Worm (Caenorhabditis elegans) whole organism, L4/young adult: ENCODE measurements around the gene ZK899.2.
"Not testable (repeated sequence)": the region's sequence is repeated elsewhere in the genome, so short reads cannot be mapped to it uniquely, and the experiment has no call there.

Source experiments
- W03F9.2 ChIP-seq: fragments of 150-350 bp; optimal IDR thresholded peaks from 2 replicates; lab custom pipeline; 2014; ENCODE audit warnings: missing biosample characterization, missing genetic modification characterization
- dao-5 ChIP-seq: sonication (generic microtip); optimal IDR thresholded peaks from 2 replicates; lab custom pipeline; 2016; ENCODE audit warnings: missing genotype, missing genetic modification characterization, moderate library complexity, missing compliant biosample characterization
- him-1 ChIP-seq: sonication (generic microtip); optimal IDR thresholded peaks from 2 replicates; lab custom pipeline; 2016; ENCODE audit warnings: missing genotype, missing genetic modification reagents, missing genetic modification characterization, missing compliant biosample characterization

ZK899.2 gene

DNA sequence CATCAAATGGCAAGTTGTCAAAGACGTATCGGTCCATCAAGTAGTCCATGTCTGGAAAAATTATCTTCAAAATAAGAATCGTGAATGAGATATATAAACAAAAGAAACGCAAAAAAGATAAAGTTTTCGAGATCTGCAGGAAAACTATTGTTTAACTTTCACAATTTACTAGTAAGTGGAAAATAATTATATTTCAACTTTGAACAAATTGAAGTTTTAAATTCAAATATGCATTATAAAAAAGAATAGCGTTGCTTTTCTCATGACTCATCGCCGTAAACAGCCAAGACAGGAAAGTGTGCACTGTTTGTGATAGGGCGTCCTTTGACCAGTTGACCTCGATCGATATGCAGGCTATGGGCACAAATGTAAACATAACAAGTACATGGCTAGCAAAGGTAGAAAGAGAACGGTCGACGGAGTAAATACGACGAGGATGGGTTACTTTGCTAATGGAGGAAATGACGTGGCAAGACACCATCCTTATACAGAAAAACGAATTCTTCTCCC is at the start of gene ZK899.2:
Gene ZK899.2 (minus strand): TSS at position 51 of the 510 bp plus-strand sequence.
- no peak for TF ChIP-seq W03F9.2 (tag; lab: Kevin White, UChicago)
- TF ChIP-seq him-1 = no peak
- TF ChIP-seq dao-5 = no peak

DNA sequence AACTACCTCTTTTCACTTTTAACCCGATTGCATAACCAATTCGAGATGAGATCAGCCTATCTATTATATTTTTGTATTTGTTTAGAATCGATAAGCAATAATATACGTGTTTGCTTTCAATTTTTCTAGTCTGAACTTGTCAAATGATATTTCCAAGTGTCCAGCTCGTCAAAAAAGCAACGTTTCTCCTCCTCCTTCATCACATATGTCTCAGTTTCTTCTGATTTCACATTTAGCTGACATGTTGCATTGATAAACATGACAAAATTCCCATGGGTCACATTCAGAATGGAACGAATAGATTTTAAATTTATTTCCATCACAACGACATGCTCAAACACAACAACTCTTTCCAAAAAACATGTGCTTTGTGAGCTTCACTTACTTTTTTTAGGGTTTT is 47.6 kb upstream of the ZK899.2 start:
- TF ChIP-seq him-1 (no peak), W03F9.2 (tag; lab: Kevin White, UChicago) (no peak), dao-5 (no peak)

DNA sequence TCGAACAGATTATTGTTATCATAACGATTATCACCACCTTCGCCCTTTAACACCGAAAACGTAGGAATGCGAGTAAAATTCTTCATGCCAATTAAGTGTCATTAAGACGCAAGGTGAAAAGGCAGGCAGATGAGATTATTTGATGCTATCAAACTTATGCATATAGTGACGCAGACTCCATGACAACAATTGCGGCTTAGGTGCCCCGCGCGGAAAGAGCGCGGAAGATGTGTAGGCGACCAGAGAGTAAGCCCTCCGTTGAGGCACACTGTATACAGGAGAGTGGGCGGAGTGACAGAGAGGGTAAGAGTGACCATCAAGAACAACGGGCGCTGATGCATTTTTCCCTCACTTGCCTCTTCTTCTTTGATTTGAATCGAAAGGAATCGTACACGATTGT is 42.9 kb upstream of the ZK899.2 start:
- TF ChIP-seq dao-5 = no peak
- no peak for TF ChIP-seq W03F9.2 (tag; lab: Kevin White, UChicago)
- TF ChIP-seq him-1 = no peak

DNA sequence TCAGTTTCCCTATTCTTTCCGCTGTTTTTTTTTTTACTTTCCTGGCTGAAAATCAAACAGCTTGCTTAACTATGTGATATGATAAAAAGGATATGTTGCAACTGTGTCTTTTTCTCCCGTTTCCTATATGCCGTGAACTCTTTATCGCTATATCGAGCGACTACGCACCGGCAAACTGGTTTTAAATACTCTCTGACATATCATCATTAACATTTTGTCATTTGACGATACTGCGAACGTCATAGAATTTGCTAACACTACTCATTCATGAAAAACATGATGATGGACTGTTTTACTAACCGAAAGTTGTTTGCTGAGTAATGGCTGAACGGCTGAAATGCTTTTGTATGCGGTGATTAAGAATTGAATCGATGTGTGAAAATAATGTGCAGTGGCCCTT is 39.6 kb upstream of the ZK899.2 start:
- TF ChIP-seq him-1 = no peak
- TF ChIP-seq W03F9.2 (tag; lab: Kevin White, UChicago) = no peak

DNA sequence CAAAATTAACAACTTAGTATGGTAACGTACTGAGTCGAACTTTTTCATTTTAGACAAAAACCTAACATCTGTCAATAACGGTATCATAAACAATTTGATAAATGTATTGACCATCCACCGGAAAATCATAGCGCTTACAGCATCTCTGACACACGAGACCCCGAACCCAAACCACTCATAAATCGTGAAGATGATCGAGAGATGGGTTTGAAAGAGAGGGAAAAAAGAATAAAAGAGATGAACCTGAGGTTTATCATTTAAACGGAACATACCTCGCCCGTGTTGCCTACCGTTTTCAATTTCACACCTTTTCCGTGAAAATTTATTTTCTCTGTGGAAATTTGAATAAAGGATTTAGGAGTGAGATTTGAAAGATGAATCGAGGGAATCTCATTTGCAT is 37.8 kb upstream of the ZK899.2 start:
- TF ChIP-seq dao-5 = no peak
- TF ChIP-seq W03F9.2 (tag; lab: Kevin White, UChicago) = no peak
- no peak for TF ChIP-seq him-1

DNA sequence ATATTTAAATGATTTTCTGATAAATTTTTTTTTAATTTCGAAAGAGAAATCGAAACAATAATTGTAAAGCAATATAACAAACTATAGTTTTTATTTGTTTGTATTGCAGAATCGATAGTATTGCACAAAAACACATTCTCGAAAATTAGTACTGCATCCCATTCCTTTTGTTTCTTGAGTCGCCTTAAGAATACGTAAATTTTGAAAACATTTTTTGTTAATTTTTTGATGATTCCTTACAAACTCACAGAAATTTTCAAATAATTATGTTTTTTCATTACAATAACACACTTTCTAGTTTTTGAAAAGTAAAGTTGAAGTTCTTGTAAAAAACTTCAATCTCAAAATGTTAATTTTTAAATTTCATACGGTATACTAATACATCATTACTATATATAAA is 34.4 kb upstream of the ZK899.2 start:
- no peak for TF ChIP-seq him-1
- no peak for TF ChIP-seq dao-5
- no peak for TF ChIP-seq W03F9.2 (tag; lab: Kevin White, UChicago)

DNA sequence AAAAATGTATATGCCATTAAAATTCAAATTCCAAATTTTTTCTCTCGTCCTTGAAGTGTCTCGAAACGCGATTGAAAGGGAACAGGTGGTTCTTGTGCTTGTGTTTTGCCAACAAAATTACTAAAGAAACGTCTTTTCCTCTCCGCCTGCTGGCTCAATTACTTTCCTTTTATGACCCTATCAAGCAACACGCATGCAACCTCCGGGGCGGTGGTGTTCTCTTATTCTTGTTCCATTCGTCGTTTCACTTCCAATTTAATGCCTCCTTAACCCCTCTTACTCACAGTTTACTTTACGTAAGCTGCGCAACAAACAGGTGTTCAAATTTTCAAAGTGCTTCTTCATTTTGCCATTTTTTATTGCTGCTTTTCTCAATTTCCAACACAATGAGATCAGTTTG is 32.0 kb upstream of the ZK899.2 start:
- TF ChIP-seq dao-5 (no peak), him-1 (no peak), W03F9.2 (tag; lab: Kevin White, UChicago) (no peak)

DNA sequence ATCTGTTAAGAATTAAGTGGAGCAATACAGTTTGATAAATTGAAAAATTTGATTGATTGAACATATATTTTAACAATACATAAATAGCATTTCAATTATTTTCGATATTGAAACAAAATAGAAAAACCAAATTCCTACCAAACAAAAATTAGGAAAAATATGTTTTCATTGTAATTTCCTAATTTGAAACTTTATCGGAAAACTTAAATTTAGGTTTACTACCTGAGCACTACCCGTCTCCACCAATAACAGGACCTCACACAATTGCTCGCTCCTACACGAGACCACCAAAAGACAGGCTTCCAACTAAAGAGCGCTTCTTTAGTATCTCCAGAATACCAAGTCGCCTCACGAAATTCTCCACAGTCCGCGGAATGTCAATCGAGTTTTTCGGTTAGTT is 25.0 kb upstream of the ZK899.2 start:
- TF ChIP-seq W03F9.2 (tag; lab: Kevin White, UChicago) = no peak
- TF ChIP-seq him-1 = no peak
- no peak for TF ChIP-seq dao-5

DNA sequence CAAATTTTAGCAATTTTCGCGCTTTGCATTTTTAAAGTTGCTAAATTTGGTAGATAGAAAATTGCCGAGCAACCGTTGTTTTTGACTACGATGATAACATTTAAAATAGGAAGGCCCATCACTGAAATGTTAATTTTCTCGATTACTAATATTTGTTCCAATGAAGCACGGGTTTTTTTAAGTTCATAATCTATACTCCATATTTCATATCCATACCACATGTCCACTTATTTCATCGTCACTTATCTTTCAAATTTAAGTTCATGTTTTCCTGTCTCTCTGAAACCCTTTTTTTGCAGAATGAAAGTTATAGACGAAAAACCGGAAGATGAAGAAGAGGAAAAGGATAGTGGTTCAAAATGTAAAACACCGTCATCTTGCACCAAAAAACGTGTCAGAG is 20.4 kb upstream of the ZK899.2 start, which contains the start of gene gap-2:
Gene gap-2 (plus strand): TSS at position 301 of the 400 bp plus-strand sequence.
- TF ChIP-seq him-1 (no peak), dao-5 (no peak), W03F9.2 (tag; lab: Kevin White, UChicago) (no peak)

DNA sequence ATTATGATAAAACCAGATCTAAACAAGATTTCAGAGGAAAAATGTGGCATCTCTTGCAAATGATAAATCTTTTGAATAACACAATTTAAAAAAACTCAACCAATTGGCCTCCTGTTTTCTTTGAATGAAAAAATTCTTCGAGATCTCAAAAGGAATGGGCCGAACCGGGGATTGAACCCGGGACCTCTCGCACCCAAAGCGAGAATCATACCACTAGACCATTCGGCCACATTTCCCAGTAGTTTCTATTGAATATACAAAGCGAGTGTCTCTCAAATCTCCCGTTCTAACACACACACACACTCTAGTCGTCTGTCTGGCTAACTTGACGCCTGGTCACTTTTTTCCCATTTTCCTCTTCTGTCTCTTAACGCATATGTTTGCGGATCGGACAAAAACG is 15.8 kb upstream of the ZK899.2 start:
- peak; percentile 73 for TF ChIP-seq dao-5
- peak; percentile 69 for TF ChIP-seq W03F9.2 (tag; lab: Kevin White, UChicago)
- TF ChIP-seq him-1 = peak; percentile 86

DNA sequence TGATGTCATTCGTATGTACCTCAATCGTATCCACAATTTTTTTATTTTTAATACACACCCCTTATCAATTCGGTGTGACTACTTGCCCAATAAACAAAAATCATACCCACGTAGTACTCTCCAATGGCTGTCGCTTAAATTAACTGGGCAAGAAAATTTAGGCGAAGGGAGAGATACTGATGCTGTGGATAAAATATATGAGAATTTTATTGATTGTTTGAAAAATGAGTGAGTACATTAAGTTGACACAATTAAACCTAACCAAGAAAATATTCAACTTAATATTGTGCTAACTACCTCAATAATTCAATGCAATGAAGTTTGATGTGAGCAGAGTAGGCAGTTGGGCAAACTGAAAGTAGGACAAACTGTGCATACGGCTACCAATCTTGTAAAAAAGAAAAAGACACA is 13.9 kb upstream of the ZK899.2 start:
- TF ChIP-seq W03F9.2 (tag; lab: Kevin White, UChicago) = peak; percentile 98
- peak; percentile 100 for TF ChIP-seq him-1
- TF ChIP-seq dao-5 = peak; percentile 94

DNA sequence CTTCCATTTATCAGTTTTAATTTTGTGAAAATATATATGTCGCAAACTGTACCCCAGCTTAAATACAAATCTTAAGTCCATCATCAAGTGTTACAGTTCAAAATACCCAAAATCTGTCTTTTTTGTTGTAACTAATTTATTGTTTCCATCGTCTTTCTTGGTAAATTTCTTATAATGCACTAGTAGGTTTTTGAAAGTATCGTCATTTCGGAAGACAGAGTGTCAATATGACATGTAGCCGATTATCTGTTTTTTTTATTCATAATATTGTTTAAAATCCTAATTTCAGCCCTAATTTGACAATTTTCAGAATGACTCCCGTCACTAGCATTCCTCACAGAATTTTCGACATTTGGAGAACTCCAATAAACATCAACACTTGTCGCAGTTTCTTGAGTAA is 11.3 kb upstream of the ZK899.2 start, which contains the start of gene ZK899.6:
Gene ZK899.6 (plus strand): TSS at position 301 of the 400 bp plus-strand sequence.
- not testable (repeated sequence) for TF ChIP-seq dao-5; W03F9.2 (tag; lab: Kevin White, UChicago); him-1

DNA sequence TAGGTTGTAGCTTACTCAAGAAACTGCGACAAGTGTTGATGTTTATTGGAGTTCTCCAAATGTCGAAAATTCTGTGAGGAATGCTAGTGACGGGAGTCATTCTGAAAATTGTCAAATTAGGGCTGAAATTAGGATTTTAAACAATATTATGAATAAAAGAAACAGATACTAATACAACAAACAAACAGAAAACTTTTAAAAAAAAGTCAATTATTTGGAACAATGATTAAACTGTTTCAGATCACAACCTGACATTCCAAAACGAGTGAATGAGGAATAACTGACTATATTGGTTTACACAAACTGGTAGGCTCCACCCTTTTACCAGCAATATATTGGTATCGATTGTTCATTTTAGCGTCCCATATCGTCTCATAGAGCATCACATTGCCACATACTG is 9.0 kb upstream of the ZK899.2 start, which contains the start of gene ZK899.5:
Gene ZK899.5 (minus strand): TSS at position 101 of the 400 bp plus-strand sequence.
- TF ChIP-seq him-1; W03F9.2 (tag; lab: Kevin White, UChicago); dao-5: not testable (repeated sequence)

DNA sequence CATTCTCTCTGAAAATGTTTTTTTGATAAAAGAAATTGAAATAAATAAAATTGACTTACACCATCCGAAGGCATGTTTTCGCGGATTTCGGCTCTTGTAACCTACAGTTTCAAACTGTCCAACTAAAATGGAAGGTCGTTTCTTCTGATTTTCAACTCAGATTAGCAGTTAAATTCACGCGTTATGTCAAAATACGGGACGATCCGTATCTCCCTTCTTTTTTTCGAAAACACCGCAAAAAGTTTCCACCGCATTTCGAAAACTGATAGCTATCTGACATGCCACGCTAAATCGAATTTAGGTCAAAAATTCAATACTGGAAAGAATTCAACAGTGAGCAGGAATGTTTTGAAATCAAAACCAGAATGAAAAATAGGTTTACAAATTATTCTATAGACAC is 6.3 kb upstream of the ZK899.2 start, which contains the start of gene tba-8:
Gene tba-8 (minus strand): TSS at position 207 of the 400 bp plus-strand sequence.
- TF ChIP-seq W03F9.2 (tag; lab: Kevin White, UChicago) = no peak
- TF ChIP-seq dao-5 = no peak
- TF ChIP-seq him-1 = no peak

DNA sequence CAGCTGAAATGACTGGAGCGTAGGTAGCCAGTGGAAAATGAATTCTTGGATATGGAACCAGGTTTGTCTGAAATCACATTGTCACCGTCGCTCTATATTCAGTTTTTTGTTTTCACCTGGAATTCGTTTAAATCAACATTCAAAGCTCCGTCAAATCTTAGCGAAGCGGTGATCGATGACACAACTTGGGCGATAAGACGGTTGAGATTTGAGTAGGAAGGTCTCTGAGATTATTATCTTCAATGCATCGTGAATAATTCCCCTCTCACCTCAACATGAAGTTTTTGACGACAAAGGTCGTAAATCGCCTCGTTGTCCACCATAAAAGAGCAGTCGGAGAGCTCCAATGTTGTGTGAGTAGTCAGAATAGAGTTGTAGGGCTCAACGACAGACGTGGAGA is 4.8 kb upstream of the ZK899.2 start:
- no peak for TF ChIP-seq dao-5
- no peak for TF ChIP-seq W03F9.2 (tag; lab: Kevin White, UChicago)
